Fruit fly (Drosophila melanogaster) whole organism, embryonic: Measurements from ENCODE around the gene CG43680.

Experiments
- Adf1 ChIP-seq: fragments of 200-800 bp; sonication (Bioruptor generic); IDR thresholded peaks from 2 replicates; pipeline ENCODE4 v1.3.6; 2022; ENCODE audit warnings: missing biosample characterization, missing genetic modification characterization
- CG10147 ChIP-seq: fragments of 200-800 bp; sonication (Bioruptor generic); optimal IDR thresholded peaks from 2 replicates; lab custom pipeline; 2019; ENCODE audit warnings: missing biosample characterization, mild to moderate bottlenecking, missing genetic modification characterization, moderate library complexity
- CG10431 ChIP-seq: fragments of 200-800 bp; sonication (Bioruptor generic); optimal IDR thresholded peaks from 3 replicates; lab custom pipeline; 2018; ENCODE audit warnings: missing biosample characterization, mild to moderate bottlenecking, missing genetic modification characterization
- CG14667 ChIP-seq: fragments of 200-800 bp; sonication (Bioruptor generic); IDR thresholded peaks from 2 replicates; pipeline ENCODE4 v1.3.6; 2022; ENCODE audit warnings: missing biosample characterization, missing genetic modification characterization
- CG15479 ChIP-seq: fragments of 200-800 bp; sonication (Bioruptor generic); optimal IDR thresholded peaks from 3 replicates; lab custom pipeline; 2019; ENCODE audit warnings: missing biosample characterization, mild to moderate bottlenecking, missing genetic modification characterization, moderate library complexity
- CG1603 ChIP-seq: fragments of 200-800 bp; sonication (Bioruptor generic); optimal IDR thresholded peaks from 2 replicates; lab custom pipeline; 2019; ENCODE audit warnings: missing biosample characterization, mild to moderate bottlenecking, missing genetic modification characterization, moderate library complexity
- CG16779 ChIP-seq: fragments of 200-800 bp; sonication (Bioruptor generic); IDR thresholded peaks from 2 replicates; pipeline ENCODE4 v1.3.6; 2022; ENCODE audit warnings: missing biosample characterization, missing genetic modification characterization
- CG17829 ChIP-seq: fragments of 200-800 bp; optimal IDR thresholded peaks from 2 replicates; lab custom pipeline; 2019; ENCODE audit warnings: missing biosample characterization, mild to moderate bottlenecking, missing genetic modification characterization, moderate library complexity
- CG2712 ChIP-seq: fragments of 200-800 bp; optimal IDR thresholded peaks from 3 replicates; lab custom pipeline; 2019; ENCODE audit warnings: missing biosample characterization, mild to moderate bottlenecking, missing genetic modification characterization, moderate library complexity
- CG3838 ChIP-seq: fragments of 200-800 bp; sonication (Bioruptor generic); optimal IDR thresholded peaks from 3 replicates; lab custom pipeline; 2016; ENCODE audit warnings: missing biosample characterization, missing genetic modification characterization
- CG6854 ChIP-seq: fragments of 200-800 bp; sonication (Bioruptor generic); optimal IDR thresholded peaks from 3 replicates; lab custom pipeline; 2017; ENCODE audit warnings: missing biosample characterization, mild to moderate bottlenecking, missing genetic modification characterization
- CG7271 ChIP-seq: fragments of 200-800 bp; sonication (Bioruptor generic); optimal IDR thresholded peaks from 2 replicates; lab custom pipeline; 2018; ENCODE audit warnings: missing biosample characterization, mild to moderate bottlenecking, missing genetic modification characterization, moderate library complexity
- CG8765 ChIP-seq: fragments of 200-800 bp; sonication (Bioruptor generic); IDR thresholded peaks from 2 replicates; pipeline ENCODE4 v1.3.6; 2022; ENCODE audit warnings: missing biosample characterization, missing genetic modification characterization
- CG9215 ChIP-seq: fragments of 200-800 bp; sonication (Bioruptor generic); IDR thresholded peaks from 2 replicates; pipeline ENCODE4 v1.3.6; 2022; ENCODE audit warnings: missing biosample characterization, missing genetic modification characterization
- CG9609 ChIP-seq: fragments of 200-800 bp; sonication (Bioruptor generic); optimal IDR thresholded peaks from 3 replicates; lab custom pipeline; 2016; ENCODE audit warnings: missing biosample characterization, missing genetic modification characterization
- Camta ChIP-seq: fragments of 200-800 bp; sonication (Bioruptor generic); optimal IDR thresholded peaks from 2 replicates; lab custom pipeline; 2016; ENCODE audit warnings: missing biosample characterization, missing genetic modification characterization
- D ChIP-seq, 2 experiments: fragments of 200-800 bp in 1 of 2; fragments of >200 bp in 1 of 2; sonication (Bioruptor generic) in 1 of 2; optimal IDR thresholded peaks; 2 replicates in 1 of 2; 3 replicates in 1 of 2; lab custom pipeline; 2017; ENCODE audit warnings: mild to moderate bottlenecking in 1 of 2, missing biosample characterization in 1 of 2, missing genetic modification characterization in 1 of 2, missing genetic modification reagents in 1 of 2
- Deaf1 ChIP-seq: fragments of 200-800 bp; optimal IDR thresholded peaks from 3 replicates; lab custom pipeline; 2019; ENCODE audit warnings: missing biosample characterization, mild to moderate bottlenecking, missing genetic modification characterization, moderate library complexity
- Ets65A ChIP-seq: fragments of 200-800 bp; sonication (Bioruptor generic); peaks from one replicate; lab custom pipeline; 2016; ENCODE audit warnings: missing biosample characterization, missing genetic modification characterization
- Fer1 ChIP-seq: fragments of 200-800 bp; sonication (Bioruptor generic); optimal IDR thresholded peaks from 2 replicates; lab custom pipeline; 2017; ENCODE audit warnings: missing biosample characterization, mild to moderate bottlenecking, missing genetic modification characterization
- Gsc ChIP-seq: fragments of 200-800 bp; sonication (Bioruptor generic); IDR thresholded peaks from 2 replicates; pipeline ENCODE4 v1.3.6; 2022; ENCODE audit warnings: missing biosample characterization, missing genetic modification characterization
- Hey ChIP-seq: fragments of 200-800 bp; sonication (Bioruptor generic); optimal IDR thresholded peaks from 3 replicates; lab custom pipeline; 2018; ENCODE audit warnings: missing biosample characterization, mild to moderate bottlenecking, missing genetic modification characterization
- Lpt ChIP-seq: fragments of >200 bp; optimal IDR thresholded peaks from 2 replicates; lab custom pipeline; 2018; ENCODE audit warnings: missing biosample characterization, missing genetic modification characterization
- Meics ChIP-seq: fragments of 200-800 bp; sonication (Bioruptor generic); optimal IDR thresholded peaks from 2 replicates; lab custom pipeline; 2017; ENCODE audit warnings: missing biosample characterization, mild to moderate bottlenecking, missing genetic modification characterization
- Rfx ChIP-seq: fragments of 200-800 bp; sonication (Bioruptor generic); IDR thresholded peaks from 2 replicates; pipeline ENCODE4 v1.3.6; 2022; ENCODE audit warnings: missing biosample characterization, missing genetic modification characterization
- Spps ChIP-seq: fragments of 200-800 bp; sonication (Bioruptor generic); optimal IDR thresholded peaks from 2 replicates; lab custom pipeline; 2018; ENCODE audit warnings: missing biosample characterization, mild to moderate bottlenecking, missing genetic modification characterization
- Stat92E ChIP-seq, 3 experiments: fragments of >200 bp in 2 of 3; fragments of 200-800 bp in 1 of 3; sonication (Bioruptor generic) in 1 of 3; optimal IDR thresholded peaks; 2 replicates each; lab custom pipeline; 2017 to 2019; ENCODE audit warnings: missing biosample characterization in 3 of 3, missing genetic modification characterization in 3 of 3, mild to moderate bottlenecking in 1 of 3, moderate library complexity in 1 of 3
- ara ChIP-seq: fragments of 200-800 bp; sonication (Bioruptor generic); IDR thresholded peaks from 2 replicates; pipeline ENCODE4 v1.3.6; 2022; ENCODE audit warnings: missing biosample characterization, missing genetic modification characterization
- bbx ChIP-seq: fragments of 200-800 bp; sonication (Bioruptor generic); IDR thresholded peaks from 2 replicates; pipeline ENCODE4 v1.3.6; 2022; ENCODE audit warnings: missing biosample characterization, missing genetic modification characterization; ENCODE audit not compliant: partially characterized antibody
- cg ChIP-seq: fragments of 200-800 bp; sonication (Bioruptor generic); optimal IDR thresholded peaks from 3 replicates; lab custom pipeline; 2019; ENCODE audit warnings: missing biosample characterization, mild to moderate bottlenecking, missing genetic modification characterization, moderate library complexity
- dysf ChIP-seq: fragments of 200-800 bp; sonication (Bioruptor generic); IDR thresholded peaks from 3 replicates; pipeline ENCODE4 v1.3.6; 2022; ENCODE audit warnings: missing biosample characterization, missing genetic modification characterization
- eve ChIP-seq, 2 experiments: fragments of >200 bp; optimal IDR thresholded peaks; 2 replicates each; lab custom pipeline; 2017; ENCODE audit warnings: missing biosample characterization in 2 of 2, missing genetic modification characterization in 2 of 2
- eyg ChIP-seq: fragments of 200-800 bp; sonication (Bioruptor generic); optimal IDR thresholded peaks from 3 replicates; lab custom pipeline; 2016; ENCODE audit warnings: missing biosample characterization, missing genetic modification characterization
- gem ChIP-seq: fragments of 200-800 bp; sonication (Bioruptor generic); optimal IDR thresholded peaks from 2 replicates; lab custom pipeline; 2019; ENCODE audit warnings: missing biosample characterization, mild to moderate bottlenecking, missing genetic modification characterization, moderate library complexity
- gsb-n ChIP-seq: fragments of 200-800 bp; sonication (Bioruptor generic); optimal IDR thresholded peaks from 3 replicates; lab custom pipeline; 2018; ENCODE audit warnings: missing biosample characterization, mild to moderate bottlenecking, missing genetic modification characterization
- hb ChIP-seq: fragments of 200-800 bp; sonication (Bioruptor generic); IDR thresholded peaks from 3 replicates; pipeline ENCODE4 v1.3.6; 2022; ENCODE audit warnings: missing biosample characterization, missing genetic modification characterization; ENCODE audit not compliant: partially characterized antibody
- nau ChIP-seq: fragments of 200-800 bp; sonication (Bioruptor generic); optimal IDR thresholded peaks from 3 replicates; lab custom pipeline; 2017; ENCODE audit warnings: missing biosample characterization, mild to moderate bottlenecking, missing genetic modification characterization, missing genetic modification reagents
- nmo ChIP-seq: fragments of 200-800 bp; sonication (Bioruptor generic); optimal IDR thresholded peaks from 2 replicates; lab custom pipeline; 2018; ENCODE audit warnings: missing biosample characterization, mild to moderate bottlenecking, missing genetic modification characterization, moderate library complexity
- oc ChIP-seq: fragments of 200-800 bp; sonication (Bioruptor generic); optimal IDR thresholded peaks from 2 replicates; lab custom pipeline; 2018; ENCODE audit warnings: missing biosample characterization, mild to moderate bottlenecking, missing genetic modification characterization, moderate library complexity
- scrt ChIP-seq: fragments of 200-800 bp; sonication (Bioruptor generic); optimal IDR thresholded peaks from 2 replicates; lab custom pipeline; 2018; ENCODE audit warnings: missing biosample characterization, mild to moderate bottlenecking, missing genetic modification characterization, moderate library complexity
- sens ChIP-seq: fragments of 200-800 bp; sonication (Bioruptor generic); peaks from one replicate; lab custom pipeline; 2016; ENCODE audit warnings: missing biosample characterization, missing genetic modification characterization
- sr ChIP-seq: fragments of 200-800 bp; sonication (Bioruptor generic); IDR thresholded peaks from 3 replicates; pipeline ENCODE4 v1.3.6; 2022; ENCODE audit warnings: missing biosample characterization, missing genetic modification characterization
- twi ChIP-seq: fragments of 200-800 bp; optimal IDR thresholded peaks from 2 replicates; lab custom pipeline; 2019; ENCODE audit warnings: missing biosample characterization, mild to moderate bottlenecking, missing genetic modification characterization, moderate library complexity
- vvl ChIP-seq: fragments of 200-800 bp; sonication (Bioruptor generic); IDR thresholded peaks from 2 replicates; pipeline ENCODE4 v1.3.6; 2022; ENCODE audit warnings: missing biosample characterization, missing genetic modification characterization
- wor ChIP-seq: fragments of 200-800 bp; sonication (Bioruptor generic); IDR thresholded peaks from 2 replicates; pipeline ENCODE4 v1.3.6; 2022; ENCODE audit warnings: missing biosample characterization, missing genetic modification characterization

Gene CG43680

dm6 chr3L:15101639-15102413 is 48.7 kb upstream of the CG43680 start (continued):
- TF ChIP-seq CG6854 (GFP tag; lab: Kevin White, UChicago) (peak; percentile 46), CG16779 (GFP tag; lab: Robert Waterston, UW) (no peak), nau (GFP tag; lab: Kevin White, UChicago) (peak; percentile 82), bbx (GFP tag; lab: Robert Waterston, UW) (peak; percentile 45; the same call in 1 of the 2 replicates), hb (GFP tag; lab: Robert Waterston, UW) (no peak), CG2712 (tag; lab: Kevin White, UChicago) (peak; percentile 5), sr (GFP tag; lab: Robert Waterston, UW) (0 out of 3 replicates have a peak, but pooled peaks have one; percentile 3), eyg (GFP tag; lab: Kevin White, UChicago) (peak; percentile 10), nmo (GFP tag; lab: Kevin White, UChicago) (peak; percentile 4), gsb-n (peak; percentile 66), sens (GFP tag; lab: Kevin White, UChicago) (peak; percentile 45), Rfx (no peak), gem (tag; lab: Kevin White, UChicago) (no peak), Ets65A (GFP tag; lab: Kevin White, UChicago) (peak; percentile 74), scrt (GFP tag; lab: Kevin White, UChicago) (peak; percentile 80), CG1603 (tag; lab: Kevin White, UChicago) (peak; percentile 2), Meics (no peak), vvl (0 out of 2 replicates have a peak, but pooled peaks have one; percentile 6)
- TF ChIP-seq, all 482 proteins: peak for 31

dm6 chr3L:15100983-15101382 is 47.8 kb upstream of the CG43680 start:
- TF ChIP-seq cg (GFP tag; lab: Kevin White, UChicago) (peak; percentile 0), Gsc (GFP tag; lab: Robert Waterston, UW) (no peak), CG9215 (GFP tag; lab: Robert Waterston, UW) (no peak), Spps (tag; lab: Kevin White, UChicago) (no peak), Fer1 (GFP tag; lab: Kevin White, UChicago) (no peak), oc (tag; lab: Kevin White, UChicago) (peak; percentile 12), Camta (GFP tag; lab: Kevin White, UChicago) (no peak), Stat92E (GFP tag; optimal IDR thresholded peaks at IDR 0.05; lab: Kevin White, UChicago) (no peak), D (optimal IDR thresholded peaks at IDR 0.05; lab: Kevin White, UChicago) (peak; percentile 15), D (GFP tag; optimal IDR thresholded peaks at IDR 0.05; lab: Kevin White, UChicago) (no peak), Meics (no peak), CG7271 (tag; lab: Kevin White, UChicago) (no peak), CG17829 (tag; lab: Kevin White, UChicago) (no peak), CG10431 (no peak), Adf1 (GFP tag; lab: Robert Waterston, UW) (peak; percentile 52; the same call in 1 of the 2 replicates), ara (GFP tag; lab: Robert Waterston, UW) (no peak), sens (GFP tag; lab: Kevin White, UChicago) (peak; percentile 56), Lpt (GFP tag; lab: Kevin White, UChicago) (no peak)
- TF ChIP-seq, all 482 proteins: peak for 5

- TF ChIP-seq cg (GFP tag; lab: Kevin White, UChicago): peak; percentile 1
- no peak for TF ChIP-seq CG14667 (GFP tag; lab: Robert Waterston, UW)
- no peak for TF ChIP-seq CG10147
- TF ChIP-seq twi (tag; lab: Kevin White, UChicago): peak; percentile 4
- TF ChIP-seq Hey (tag; lab: Kevin White, UChicago): peak; percentile 4
- no peak for TF ChIP-seq eve (GFP tag; optimal IDR thresholded peaks at IDR 0.05; lab: Kevin White, UChicago)
- TF ChIP-seq CG15479 (GFP tag; lab: Kevin White, UChicago): peak; percentile 28
- no peak for TF ChIP-seq Deaf1 (tag; lab: Kevin White, UChicago)
- TF ChIP-seq CG3838 (GFP tag; lab: Kevin White, UChicago): no peak
- TF ChIP-seq CG9609 (GFP tag; lab: Kevin White, UChicago): no peak
- no peak for TF ChIP-seq dysf (GFP tag; lab: Robert Waterston, UW)
- TF ChIP-seq CG8765 (GFP tag; lab: Robert Waterston, UW): peak; percentile 24; the same call in 1 of the 2 replicates
- TF ChIP-seq wor (GFP tag; lab: Robert Waterston, UW): no peak
Observed at dm6 chr3L:15099541-15099940, 46.4 kb upstream of the CG43680 start.
